Worm (Caenorhabditis elegans): Measurements from ENCODE around the gene math-5.

DNA sequence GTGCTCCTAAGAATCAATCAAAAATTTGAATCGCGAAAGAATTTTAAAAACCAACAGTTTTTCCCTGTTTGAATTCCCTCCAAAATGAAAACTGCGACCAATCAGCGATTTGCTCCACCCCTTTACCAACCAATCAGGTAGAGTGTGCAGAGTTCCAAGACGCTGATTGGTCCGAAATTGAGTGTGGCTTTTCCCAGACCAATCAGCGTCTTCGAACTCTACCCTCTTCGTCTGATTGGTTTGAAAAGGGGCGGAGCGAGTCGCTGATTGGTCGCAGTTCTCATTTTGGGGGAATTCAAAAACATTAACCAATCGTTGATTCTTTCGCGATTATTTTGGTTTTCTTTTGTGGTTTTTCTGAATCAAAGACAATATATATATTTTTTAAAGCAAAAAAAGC, 38.1 kb downstream of the math-5 start:
- TF ChIP-seq nhr-179 (tag; optimal IDR thresholded peaks at IDR 0.05), result no peak
- TF ChIP-seq lin-26 (GFP tag; IDR thresholded peaks at IDR 0.05), result no peak
- TF ChIP-seq ama-1 (optimal IDR thresholded peaks at IDR 0.05), result no peak
- TF ChIP-seq ama-1 (GFP tag; optimal IDR thresholded peaks at IDR 0.05), result no peak
- no peak for TF ChIP-seq unc-62 (GFP tag; optimal IDR thresholded peaks at IDR 0.05)
- TF ChIP-seq F33H1.4 (GFP tag; IDR thresholded peaks at IDR 0.05), result no peak
- TF ChIP-seq sptf-2 (GFP tag; optimal IDR thresholded peaks at IDR 0.05), result no peak
- TF ChIP-seq sea-2 (GFP tag; IDR thresholded peaks at IDR 0.05), result no peak
- no peak for TF ChIP-seq nfya-1 (tag; optimal IDR thresholded peaks at IDR 0.05; ENCODE audit: borderline replicate concordance, insufficient read depth)
- TF ChIP-seq let-607 (tag; optimal IDR thresholded peaks at IDR 0.05), result no peak
- no peak for TF ChIP-seq Y95B8A.8 (GFP tag; IDR thresholded peaks at IDR 0.05)
